Worm (Caenorhabditis elegans): Measurements from ENCODE around the gene C44H9.5.
A peak's percentile ranks its signal among the peaks of the same experiment; 100 is the strongest.

C44H9.5 gene

DNA sequence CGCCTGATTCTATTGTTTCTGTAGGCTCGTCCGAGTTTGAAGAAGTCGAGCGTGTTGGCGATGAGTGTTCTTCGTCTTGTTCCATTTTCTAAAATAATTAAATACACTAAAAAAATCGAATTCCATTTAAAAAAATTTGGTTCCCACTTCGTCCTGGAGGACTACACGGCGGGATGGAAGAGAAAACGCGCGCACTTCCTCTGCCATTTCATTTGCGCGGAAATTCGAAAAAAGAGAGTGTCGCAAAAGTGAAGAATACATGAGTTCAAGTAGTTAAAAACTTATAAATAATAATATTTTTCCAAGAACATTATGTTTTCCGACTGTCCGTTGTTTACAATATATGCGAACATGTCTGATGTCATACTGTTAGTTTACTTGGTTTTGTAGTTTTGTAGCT, 20.3 kb upstream of the C44H9.5 start, which contains the start of gene T07F10.3 (continued):
- peak; percentile 23 for TF ChIP-seq attf-5 (GFP tag; optimal IDR thresholded peaks at IDR 0.05)
- TF ChIP-seq snpc-1.1 (tag; optimal IDR thresholded peaks at IDR 0.05; ENCODE audit: insufficient read depth), result no peak
- TF ChIP-seq C06A6.2 (GFP tag; conservative IDR thresholded peaks at IDR 0.05), result 0 out of 2 replicates have a peak, but pooled peaks have one; percentile 19
- TF ChIP-seq atf-7 (tag; optimal IDR thresholded peaks at IDR 0.05), result peak; percentile 57
- TF ChIP-seq F57A8.1 (GFP tag; optimal IDR thresholded peaks at IDR 0.05), result no peak
- peak; percentile 30 for TF ChIP-seq xnd-1 (tag; optimal IDR thresholded peaks at IDR 0.05)
- TF ChIP-seq F37B4.10 (GFP tag; IDR thresholded peaks at IDR 0.05), result no peak
- TF ChIP-seq cebp-2 (GFP tag; IDR thresholded peaks at IDR 0.05), result no peak
- TF ChIP-seq hrde-1 (tag; optimal IDR thresholded peaks at IDR 0.05; ENCODE audit: borderline replicate concordance), result peak; percentile 36
- TF ChIP-seq attf-3 (GFP tag; conservative IDR thresholded peaks at IDR 0.05), result peak; percentile 75
- no peak for TF ChIP-seq B0019.2 (GFP tag; conservative IDR thresholded peaks at IDR 0.05)
- TF ChIP-seq nfya-2 (GFP tag; IDR thresholded peaks at IDR 0.05), result 0 out of 2 replicates have a peak, but pooled peaks have one; percentile 51
- peak; percentile 80 for TF ChIP-seq ekl-4 (GFP tag; IDR thresholded peaks at IDR 0.05)
- peak; percentile 84 for TF ChIP-seq let-526 (GFP tag; IDR thresholded peaks at IDR 0.05)
- TF ChIP-seq ceh-79 (tag; optimal IDR thresholded peaks at IDR 0.05), result no peak
- peak; percentile 58; the same call in 1 of the 2 replicates for TF ChIP-seq ceh-40 (GFP tag; IDR thresholded peaks at IDR 0.05)
- peak; percentile 60 for TF ChIP-seq K12H6.12 (tag; optimal IDR thresholded peaks at IDR 0.05)
- no peak for TF ChIP-seq Y56A3A.18 (GFP tag; IDR thresholded peaks at IDR 0.05)
- TF ChIP-seq Y79H2A.3 (GFP tag; conservative IDR thresholded peaks at IDR 0.05), result no peak
- peak; percentile 48 for TF ChIP-seq zim-3 (tag; optimal IDR thresholded peaks at IDR 0.05)
- TF ChIP-seq ztf-28 (GFP tag; IDR thresholded peaks at IDR 0.05), result peak; percentile 78; the same call in 1 of the 2 replicates
- 0 out of 2 replicates have a peak, but pooled peaks have one; percentile 69 for TF ChIP-seq aptf-2 (GFP tag; conservative IDR thresholded peaks at IDR 0.05)
- peak; percentile 82 for TF ChIP-seq efl-1 (GFP tag; optimal IDR thresholded peaks at IDR 0.05)
- TF ChIP-seq ceh-100 (GFP tag; IDR thresholded peaks at IDR 0.05), result peak; percentile 37; the same call in 1 of the 2 replicates
- TF ChIP-seq ZK185.1 (tag; optimal IDR thresholded peaks at IDR 0.05; ENCODE audit: poor library complexity, severe bottlenecking), result peak; percentile 96
- TF ChIP-seq sptf-2 (GFP tag; optimal IDR thresholded peaks at IDR 0.05), result no peak
- TF ChIP-seq F57C9.4 (tag; optimal IDR thresholded peaks at IDR 0.05), result peak; percentile 15
- peak; percentile 80 for TF ChIP-seq athp-1 (tag; optimal IDR thresholded peaks at IDR 0.05)
- no peak for TF ChIP-seq mel-28 (tag; optimal IDR thresholded peaks at IDR 0.05; ENCODE audit: borderline replicate concordance)
- peak; percentile 76 for TF ChIP-seq F10E7.11 (tag; optimal IDR thresholded peaks at IDR 0.05)
- no peak for TF ChIP-seq lin-26 (GFP tag; IDR thresholded peaks at IDR 0.05)
- peak; percentile 74 for TF ChIP-seq madf-10 (tag; optimal IDR thresholded peaks at IDR 0.05)
- TF ChIP-seq F52B5.7 (tag; optimal IDR thresholded peaks at IDR 0.05), result peak; percentile 59
- TF ChIP-seq cebp-1 (GFP tag; IDR thresholded peaks at IDR 0.05), result 0 out of 2 replicates have a peak, but pooled peaks have one; percentile 15
- TF ChIP-seq cebp-1 (tag; optimal IDR thresholded peaks at IDR 0.05), result peak; percentile 49
- no peak for TF ChIP-seq nhr-120 (GFP tag; IDR thresholded peaks at IDR 0.05)
- TF ChIP-seq Y53G8AR.9 (GFP tag; conservative IDR thresholded peaks at IDR 0.05), result peak; percentile 49; the same call in 1 of the 2 replicates
- TF ChIP-seq pha-4 (tag; optimal IDR thresholded peaks at IDR 0.05), result no peak
- TF ChIP-seq lin-35 (GFP tag; optimal IDR thresholded peaks at IDR 0.05), result peak; percentile 42 to 94 (median 52)
- peak; percentile 92 for TF ChIP-seq bed-2 (GFP tag; IDR thresholded peaks at IDR 0.05)
- no peak for TF ChIP-seq somi-1 (GFP tag; optimal IDR thresholded peaks at IDR 0.05)
- TF ChIP-seq ztf-26 (tag; optimal IDR thresholded peaks at IDR 0.05), result no peak
- peak; percentile 50 for TF ChIP-seq B0035.1 (tag; optimal IDR thresholded peaks at IDR 0.05)
- TF ChIP-seq snpc-1.3 (tag; optimal IDR thresholded peaks at IDR 0.05; ENCODE audit: insufficient read depth), result peak; percentile 15
- peak; percentile 80 for TF ChIP-seq lir-1 (GFP tag; conservative IDR thresholded peaks at IDR 0.05)
- TF ChIP-seq T26A5.8 (tag; optimal IDR thresholded peaks at IDR 0.05), result no peak
- no peak for TF ChIP-seq snpc-4 (GFP tag; optimal IDR thresholded peaks at IDR 0.05)
- peak; percentile 3 to 62 (median 58) for TF ChIP-seq snpc-4 (tag; optimal IDR thresholded peaks at IDR 0.05)

Measured in whole organism, young adult.